Fruit fly (Drosophila melanogaster): ENCODE measurements around the gene Gas41.

dm6 chr2L:6991085-6991484 lies 41.1 kb upstream of the Gas41 start:
- TF ChIP-seq psq (optimal IDR thresholded peaks at IDR 0.05): no peak
- TF ChIP-seq pan (optimal IDR thresholded peaks at IDR 0.05): no peak
- TF ChIP-seq Dll (optimal IDR thresholded peaks at IDR 0.05): no peak
- TF ChIP-seq EcR (GFP tag; optimal IDR thresholded peaks at IDR 0.05): no peak
- TF ChIP-seq CG8478 (optimal IDR thresholded peaks at IDR 0.05): no peak

Data from whole organism.